Fruit fly (Drosophila melanogaster): Measurements from ENCODE around the gene COX5A.

The COX5A gene

DNA sequence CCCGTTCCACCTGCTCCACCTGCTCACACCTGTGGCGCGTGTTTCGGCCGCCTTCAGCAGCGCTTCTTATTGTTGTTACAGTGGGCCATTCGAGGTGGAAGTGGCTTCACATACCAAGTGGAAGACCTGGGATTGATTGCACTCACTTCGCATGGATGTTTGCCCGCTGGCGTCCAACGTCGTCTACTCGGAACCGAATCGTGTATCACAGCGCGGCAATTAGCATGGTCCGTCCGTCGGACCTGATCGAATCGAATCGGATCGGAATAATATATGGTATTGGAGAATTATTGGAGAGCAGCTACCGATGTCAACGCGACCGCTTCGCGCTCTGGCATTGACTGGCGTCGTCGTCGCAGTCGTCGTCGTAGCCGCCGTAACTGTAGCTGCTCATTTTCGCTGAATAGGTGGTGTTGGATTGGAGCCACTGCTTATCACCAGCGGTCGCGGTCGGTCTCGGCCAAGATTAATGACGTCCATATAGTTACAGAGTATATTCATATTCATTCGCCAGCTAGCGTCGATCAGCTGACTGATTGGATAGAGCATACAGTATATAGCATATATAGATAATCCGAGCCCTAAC is 6.2 kb upstream of the COX5A start, which contains the start of gene ClC-a (continued):
- TF ChIP-seq CG18599 (GFP tag; optimal IDR thresholded peaks at IDR 0.05), result peak; percentile 8
- TF ChIP-seq abd-A (tag; optimal IDR thresholded peaks at IDR 0.05), result peak; percentile 1
- TF ChIP-seq Hr78 (GFP tag; optimal IDR thresholded peaks at IDR 0.05), result no peak
- peak; percentile 3 for TF ChIP-seq CG2678 (tag; optimal IDR thresholded peaks at IDR 0.05)
- TF ChIP-seq CHES-1-like (GFP tag; optimal IDR thresholded peaks at IDR 0.05), result peak; percentile 18
- TF ChIP-seq crp (GFP tag; optimal IDR thresholded peaks at IDR 0.05), result peak in 1 of 2 experiments; percentile 15
- TF ChIP-seq CG4707 (GFP tag; optimal IDR thresholded peaks at IDR 0.05), result peak; percentile 7
- no peak for TF ChIP-seq Rx (GFP tag; IDR thresholded peaks at IDR 0.05)
- 0 out of 3 replicates have a peak, but pooled peaks have one; percentile 17 for TF ChIP-seq HLH4C (GFP tag; IDR thresholded peaks at IDR 0.05; ENCODE audit: partially characterized antibody)
- TF ChIP-seq C15 (GFP tag; IDR thresholded peaks at IDR 0.05), result no peak
- TF ChIP-seq CG11085 (GFP tag; IDR thresholded peaks at IDR 0.05), result no peak
- no peak for TF ChIP-seq CG1603 (tag; optimal IDR thresholded peaks at IDR 0.05)
- 0 out of 2 replicates have a peak, but pooled peaks have one; percentile 32 for TF ChIP-seq Atf6 (GFP tag; IDR thresholded peaks at IDR 0.05)
- TF ChIP-seq stc (GFP tag; IDR thresholded peaks at IDR 0.05), result no peak
- TF ChIP-seq lbe (GFP tag; optimal IDR thresholded peaks at IDR 0.05), result no peak
- no peak for TF ChIP-seq Fer3 (tag; optimal IDR thresholded peaks at IDR 0.05)
- TF ChIP-seq crc (GFP tag; optimal IDR thresholded peaks at IDR 0.05), result no peak
- no peak for TF ChIP-seq Mes4 (GFP tag; optimal IDR thresholded peaks at IDR 0.05)
- TF ChIP-seq sob (GFP tag; IDR thresholded peaks at IDR 0.05), result peak; percentile 20; the same call in 1 of the 2 replicates
- no peak for TF ChIP-seq Aef1 (GFP tag; IDR thresholded peaks at IDR 0.05)
- TF ChIP-seq CG6689 (GFP tag; IDR thresholded peaks at IDR 0.05), result no peak
- TF ChIP-seq zfh2 (GFP tag; optimal IDR thresholded peaks at IDR 0.05), result no peak
- TF ChIP-seq CG34376 (GFP tag; optimal IDR thresholded peaks at IDR 0.05), result peak; percentile 90
- no peak for TF ChIP-seq Atf-2 (GFP tag; optimal IDR thresholded peaks at IDR 0.05)
- no peak for TF ChIP-seq nerfin-2 (GFP tag; IDR thresholded peaks at IDR 0.05; ENCODE audit: partially characterized antibody)
- TF ChIP-seq CG7928 (GFP tag; optimal IDR thresholded peaks at IDR 0.05), result no peak
- TF ChIP-seq CG16779 (GFP tag; IDR thresholded peaks at IDR 0.05), result no peak
- no peak for TF ChIP-seq croc (GFP tag; conservative IDR thresholded peaks at IDR 0.05)
- 0 out of 2 replicates have a peak, but pooled peaks have one; percentile 3 for TF ChIP-seq slbo (GFP tag; IDR thresholded peaks at IDR 0.05)
- TF ChIP-seq Adf1 (GFP tag; IDR thresholded peaks at IDR 0.05), result peak; percentile 89
- no peak for TF ChIP-seq hkb (optimal IDR thresholded peaks at IDR 0.05)
- TF ChIP-seq hkb (GFP tag; IDR thresholded peaks at IDR 0.05), result no peak
- peak; percentile 8 for TF ChIP-seq B-H2 (GFP tag; optimal IDR thresholded peaks at IDR 0.05)
- peak; percentile 7 for TF ChIP-seq cwo (GFP tag; optimal IDR thresholded peaks at IDR 0.05)
- TF ChIP-seq Dip3 (GFP tag; optimal IDR thresholded peaks at IDR 0.05), result no peak
- peak; percentile 14; the same call in 1 of the 2 replicates for TF ChIP-seq amos (GFP tag; IDR thresholded peaks at IDR 0.05; ENCODE audit: partially characterized antibody)
- TF ChIP-seq sd (tag; optimal IDR thresholded peaks at IDR 0.05), result peak; percentile 47
- TF ChIP-seq CG3281 (GFP tag; optimal IDR thresholded peaks at IDR 0.05), result peak; percentile 14
- TF ChIP-seq Dek (tag; optimal IDR thresholded peaks at IDR 0.05), result no peak
- peak; percentile 15 for TF ChIP-seq CG5180 (GFP tag; optimal IDR thresholded peaks at IDR 0.05)
- TF ChIP-seq Kr (GFP tag; optimal IDR thresholded peaks at IDR 0.05), result no peak
- TF ChIP-seq CG2875 (GFP tag; optimal IDR thresholded peaks at IDR 0.05), result no peak
- TF ChIP-seq ci (GFP tag; IDR thresholded peaks at IDR 0.05), result 0 out of 3 replicates have a peak, but pooled peaks have one; percentile 44
- peak; percentile 29 for TF ChIP-seq D19A (tag; optimal IDR thresholded peaks at IDR 0.05)
- 0 out of 2 replicates have a peak, but pooled peaks have one; percentile 11 for TF ChIP-seq vvl (GFP tag; IDR thresholded peaks at IDR 0.05)
- peak; percentile 81 for TF ChIP-seq sens (GFP tag)
- peak; percentile 93 for TF ChIP-seq CG7987 (GFP tag; optimal IDR thresholded peaks at IDR 0.05)
- TF ChIP-seq cato (GFP tag; optimal IDR thresholded peaks at IDR 0.05; ENCODE audit: borderline replicate concordance), result no peak
- TF ChIP-seq nmo (GFP tag; optimal IDR thresholded peaks at IDR 0.05), result no peak

All from whole organism, embryonic.